Worm (Caenorhabditis elegans) whole organism, midembryonic: ENCODE data around the gene F40G12.4.
"Not testable (repeated sequence)": the region's sequence is repeated elsewhere in the genome, so short reads cannot be mapped to it uniquely, and the experiment has no call there.

ENCODE experiments used
- cog-1 ChIP-seq: sonication (generic microtip); optimal IDR thresholded peaks from 2 replicates; lab custom pipeline; 2016; ENCODE audit warnings: missing genetic modification characterization, missing compliant biosample characterization
- med-1 ChIP-seq: sonication (generic microtip); optimal IDR thresholded peaks from 2 replicates; lab custom pipeline; 2017; ENCODE audit warnings: missing genetic modification characterization, mild to moderate bottlenecking, missing compliant biosample characterization, antibody characterized with exemption, missing genetic modification reagents; ENCODE audit not compliant: insufficient read depth

ce11 chrV:14309632-14310031 is 41.1 kb upstream of the F40G12.4 start, which contains the start of gene F14D7.14:
- not testable (repeated sequence) for TF ChIP-seq cog-1; med-1 (GFP tag; lab: Kevin White, UChicago)
